Fruit fly (Drosophila melanogaster) whole organism, prepupa: ENCODE data around the gene CG14082.
A peak's percentile ranks its signal among the peaks of the same experiment; 100 is the strongest.

Source experiments
- Blimp-1 ChIP-seq: fragments of 200-800 bp; sonication (Bioruptor generic); optimal IDR thresholded peaks from 3 replicates; lab custom pipeline; 2017; ENCODE audit warnings: missing biosample characterization, missing genetic modification characterization, mild to moderate bottlenecking, moderate library complexity, missing genetic modification reagents
- CG10631 ChIP-seq: fragments of 200-800 bp; sonication (Bioruptor generic); optimal IDR thresholded peaks from 2 replicates; lab custom pipeline; 2016; ENCODE audit warnings: missing biosample characterization, missing genetic modification characterization
- CG10669 ChIP-seq: fragments of 200-800 bp; sonication (Bioruptor generic); optimal IDR thresholded peaks from 3 replicates; lab custom pipeline; 2018; ENCODE audit warnings: missing biosample characterization, mild to moderate bottlenecking, missing genetic modification characterization, moderate library complexity
- CG11762 ChIP-seq: fragments of 200-800 bp; sonication (Bioruptor generic); optimal IDR thresholded peaks from 3 replicates; lab custom pipeline; 2016; ENCODE audit warnings: missing biosample characterization, missing genetic modification characterization; ENCODE audit not compliant: insufficient read depth
- CG11902 ChIP-seq: fragments of 200-800 bp; sonication (Bioruptor generic); optimal IDR thresholded peaks from 3 replicates; lab custom pipeline; 2016; ENCODE audit warnings: missing biosample characterization, missing genetic modification characterization
- CG15336 ChIP-seq: fragments of 200-800 bp; sonication (Bioruptor generic); IDR thresholded peaks from 2 replicates; pipeline ENCODE4 v1.3.6; 2022; ENCODE audit warnings: missing biosample characterization, missing genetic modification characterization
- CG1621 ChIP-seq: fragments of 200-800 bp; sonication (Bioruptor generic); optimal IDR thresholded peaks from 3 replicates; lab custom pipeline; 2018; ENCODE audit warnings: missing biosample characterization, mild to moderate bottlenecking, missing genetic modification characterization
- CG16779 ChIP-seq: fragments of 200-800 bp; sonication (Bioruptor generic); optimal IDR thresholded peaks from 3 replicates; lab custom pipeline; 2017; ENCODE audit warnings: missing biosample characterization, mild to moderate bottlenecking, missing genetic modification characterization
- CG3032 ChIP-seq: fragments of 200-800 bp; optimal IDR thresholded peaks from 2 replicates; lab custom pipeline; 2019; ENCODE audit warnings: missing biosample characterization, mild to moderate bottlenecking, missing genetic modification characterization, moderate library complexity
- CG31627 ChIP-seq: fragments of 200-800 bp; sonication (Bioruptor generic); optimal IDR thresholded peaks from 3 replicates; lab custom pipeline; 2016; ENCODE audit warnings: missing biosample characterization, missing genetic modification characterization
- CG3919 ChIP-seq: fragments of 200-800 bp; sonication (Bioruptor generic); optimal IDR thresholded peaks from 3 replicates; lab custom pipeline; 2016; ENCODE audit warnings: missing biosample characterization, missing genetic modification characterization
- CG6163 ChIP-seq: fragments of 200-800 bp; sonication (Bioruptor generic); IDR thresholded peaks from 3 replicates; pipeline ENCODE4 v1.3.6; 2022; ENCODE audit warnings: missing biosample characterization, missing genetic modification characterization
- CG6276 ChIP-seq: fragments of 200-800 bp; sonication (Bioruptor generic); optimal IDR thresholded peaks from 2 replicates; lab custom pipeline; 2017; ENCODE audit warnings: missing biosample characterization, mild to moderate bottlenecking, missing genetic modification characterization
- CG6792 ChIP-seq: fragments of 200-800 bp; sonication (Bioruptor generic); optimal IDR thresholded peaks from 3 replicates; lab custom pipeline; 2016; ENCODE audit warnings: missing biosample characterization, missing genetic modification characterization
- CG6808 ChIP-seq: fragments of 200-800 bp; sonication (Bioruptor generic); optimal IDR thresholded peaks from 3 replicates; lab custom pipeline; 2017; ENCODE audit warnings: missing biosample characterization, missing genetic modification characterization, mild to moderate bottlenecking, moderate library complexity, missing genetic modification reagents
- CG7368 ChIP-seq: fragments of 200-800 bp; sonication (Bioruptor generic); optimal IDR thresholded peaks from 3 replicates; lab custom pipeline; 2016; ENCODE audit warnings: missing biosample characterization, missing genetic modification characterization
- CG8119 ChIP-seq: fragments of 200-800 bp; sonication (Bioruptor generic); IDR thresholded peaks from 3 replicates; pipeline ENCODE4 v1.3.6; 2022; ENCODE audit warnings: missing biosample characterization, missing genetic modification characterization
- CG8319 ChIP-seq: fragments of 200-800 bp; sonication (Bioruptor generic); optimal IDR thresholded peaks from 3 replicates; lab custom pipeline; 2016; ENCODE audit warnings: missing biosample characterization, missing genetic modification characterization
- CG8632 ChIP-seq: fragments of 200-800 bp; sonication (Bioruptor generic); optimal IDR thresholded peaks from 3 replicates; lab custom pipeline; 2016; ENCODE audit warnings: missing biosample characterization, missing genetic modification characterization
- CG9139 ChIP-seq: fragments of 200-800 bp; sonication (Bioruptor generic); optimal IDR thresholded peaks from 3 replicates; lab custom pipeline; 2017; ENCODE audit warnings: missing biosample characterization, mild to moderate bottlenecking, missing genetic modification characterization
- Eip78C ChIP-seq: fragments of 200-800 bp; sonication (Bioruptor generic); peaks from one replicate; lab custom pipeline; 2016; ENCODE audit warnings: missing biosample characterization, missing genetic modification characterization
- Eip93F ChIP-seq: fragments of 200-800 bp; sonication (Bioruptor generic); optimal IDR thresholded peaks from 2 replicates; lab custom pipeline; 2016; ENCODE audit warnings: missing biosample characterization, mild to moderate bottlenecking, missing genetic modification characterization
- Hr4 ChIP-seq: fragments of 200-800 bp; sonication (Bioruptor generic); optimal IDR thresholded peaks from 3 replicates; lab custom pipeline; 2016; ENCODE audit warnings: missing biosample characterization, missing genetic modification characterization
- Lpt ChIP-seq: fragments of 200-800 bp; sonication (Bioruptor generic); optimal IDR thresholded peaks from 3 replicates; lab custom pipeline; 2016; ENCODE audit warnings: missing biosample characterization, missing genetic modification characterization
- Sox102F ChIP-seq: fragments of 200-800 bp; sonication (Bioruptor generic); optimal IDR thresholded peaks from 2 replicates; lab custom pipeline; 2016; ENCODE audit warnings: missing biosample characterization, mild to moderate bottlenecking, missing genetic modification characterization
- achi ChIP-seq: fragments of 200-800 bp; sonication (Bioruptor generic); optimal IDR thresholded peaks from 3 replicates; lab custom pipeline; 2016; ENCODE audit warnings: missing biosample characterization, missing genetic modification characterization
- acj6 ChIP-seq: fragments of 200-800 bp; sonication (Bioruptor generic); optimal IDR thresholded peaks from 3 replicates; lab custom pipeline; 2016; ENCODE audit warnings: missing biosample characterization, missing genetic modification characterization
- cyc ChIP-seq: fragments of 200-800 bp; sonication (Bioruptor generic); optimal IDR thresholded peaks from 3 replicates; lab custom pipeline; 2016; ENCODE audit warnings: missing biosample characterization, missing genetic modification characterization
- dac ChIP-seq: fragments of 200-800 bp; sonication (Bioruptor generic); optimal IDR thresholded peaks from 2 replicates; lab custom pipeline; 2017; ENCODE audit warnings: missing biosample characterization, mild to moderate bottlenecking, missing genetic modification characterization
- dsx ChIP-seq: fragments of 200-800 bp; optimal IDR thresholded peaks from 3 replicates; lab custom pipeline; 2019; ENCODE audit warnings: missing biosample characterization, mild to moderate bottlenecking, missing genetic modification characterization, moderate library complexity; ENCODE audit not compliant: poor library complexity, severe bottlenecking
- eg ChIP-seq: fragments of 200-800 bp; sonication (Bioruptor generic); IDR thresholded peaks from 3 replicates; pipeline ENCODE4 v1.3.6; 2022; ENCODE audit warnings: missing biosample characterization, missing genetic modification characterization
- pdm3 ChIP-seq: fragments of 200-800 bp; sonication (Bioruptor generic); optimal IDR thresholded peaks from 3 replicates; lab custom pipeline; 2016; ENCODE audit warnings: missing biosample characterization, missing genetic modification characterization
- salr ChIP-seq, 2 experiments: fragments of 200-800 bp; sonication (Bioruptor generic); optimal IDR thresholded peaks; 3 replicates each; lab custom pipeline; 2016 to 2018; ENCODE audit warnings: missing biosample characterization in 2 of 2, missing genetic modification characterization in 2 of 2, mild to moderate bottlenecking in 1 of 2
- ss ChIP-seq, 2 experiments: fragments of 200-800 bp; sonication (Bioruptor generic); optimal IDR thresholded peaks; 2 replicates in 1 of 2; 3 replicates in 1 of 2; lab custom pipeline; 2017 to 2018; ENCODE audit warnings: mild to moderate bottlenecking in 2 of 2, missing biosample characterization in 2 of 2, missing genetic modification characterization in 2 of 2, moderate library complexity in 1 of 2
- svp ChIP-seq: fragments of 200-800 bp; sonication (Bioruptor generic); peaks from one replicate; lab custom pipeline; 2016; ENCODE audit warnings: missing biosample characterization, missing genetic modification characterization
- topi ChIP-seq: fragments of 200-800 bp; sonication (Bioruptor generic); optimal IDR thresholded peaks from 3 replicates; lab custom pipeline; 2016; ENCODE audit warnings: missing biosample characterization, missing genetic modification characterization
- vri ChIP-seq: fragments of 200-800 bp; sonication (Bioruptor generic); optimal IDR thresholded peaks from 3 replicates; lab custom pipeline; 2016; ENCODE audit warnings: missing biosample characterization, mild to moderate bottlenecking, missing genetic modification characterization

Gene CG14082

DNA sequence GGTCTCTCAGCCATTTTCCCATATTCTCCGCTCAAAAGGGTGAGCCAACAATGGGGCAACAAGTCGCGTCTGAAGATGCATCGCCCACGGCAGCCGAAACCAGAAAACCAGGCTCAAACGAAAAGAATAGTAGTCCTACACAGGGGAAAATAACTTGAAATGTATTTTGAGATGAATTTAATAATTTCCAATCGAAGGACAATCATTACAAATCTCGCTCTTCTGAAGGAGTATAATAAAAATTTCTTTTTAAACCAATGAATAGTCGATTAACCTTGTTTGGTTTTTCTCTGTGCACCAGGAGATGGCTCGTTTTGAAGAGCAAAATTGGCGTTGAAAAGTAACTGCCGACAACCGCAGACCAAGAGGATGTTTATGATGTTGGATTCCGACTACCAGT is 21.1 kb upstream of the CG14082 start (continued):
- TF ChIP-seq eg, result peak; percentile 84
- peak; percentile 83 for TF ChIP-seq CG11762
- peak; percentile 85 for TF ChIP-seq cyc (GFP tag; lab: Kevin White, UChicago)
- peak; percentile 74 for TF ChIP-seq CG9139 (GFP tag; lab: Kevin White, UChicago)
- TF ChIP-seq CG1621 (tag; lab: Kevin White, UChicago), result peak; percentile 90
- peak; percentile 25 for TF ChIP-seq dac (GFP tag; lab: Kevin White, UChicago)
- peak; percentile 80 for TF ChIP-seq CG15336 (GFP tag; lab: Robert Waterston, UW)
- peak; percentile 76 to 81 for TF ChIP-seq salr (GFP tag; optimal IDR thresholded peaks at IDR 0.05; lab: Kevin White, UChicago)
- TF ChIP-seq CG8119, result peak; percentile 82
- peak; percentile 96 for TF ChIP-seq CG6163
- TF ChIP-seq CG10631, result peak; percentile 93
- TF ChIP-seq acj6 (GFP tag; lab: Kevin White, UChicago), result peak; percentile 94
- TF ChIP-seq CG7368 (GFP tag; lab: Kevin White, UChicago), result peak; percentile 79
- peak; percentile 90 for TF ChIP-seq CG10669 (GFP tag; lab: Kevin White, UChicago)
- peak; percentile 91 for TF ChIP-seq CG6808 (GFP tag; lab: Kevin White, UChicago)
- peak; percentile 89 for TF ChIP-seq Sox102F (GFP tag; lab: Kevin White, UChicago)
- TF ChIP-seq CG16779, result peak; percentile 81
- peak; percentile 93 for TF ChIP-seq CG3919 (GFP tag; lab: Kevin White, UChicago)
- TF ChIP-seq CG6792 (GFP tag; lab: Kevin White, UChicago), result peak; percentile 90
- peak; percentile 76 for TF ChIP-seq CG11902 (GFP tag; lab: Kevin White, UChicago)
- TF ChIP-seq ss (GFP tag; optimal IDR thresholded peaks at IDR 0.05; lab: Kevin White, UChicago), result peak; percentile 85 to 88

DNA sequence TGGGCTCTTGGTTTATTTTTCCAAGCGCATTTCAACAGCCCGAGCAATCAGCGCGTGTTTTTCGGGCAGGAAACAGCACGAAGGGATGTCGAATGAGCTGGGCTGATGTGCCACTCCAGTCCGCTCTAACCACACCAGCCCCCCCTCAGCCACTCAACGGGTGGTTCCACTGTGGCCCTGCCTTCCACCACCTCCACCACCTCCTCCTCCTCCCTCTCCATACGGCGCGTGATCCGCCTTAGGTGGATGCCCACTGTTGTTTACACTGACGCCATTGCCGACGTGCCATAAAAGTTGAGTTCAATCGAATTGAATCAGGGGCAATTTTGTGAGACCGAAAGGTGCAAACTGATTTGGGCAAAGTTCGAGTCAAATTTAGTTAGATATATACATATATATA is 19.6 kb upstream of the CG14082 start:
- TF ChIP-seq CG3032 (tag; lab: Kevin White, UChicago), result no peak
- no peak for TF ChIP-seq dsx (GFP tag; lab: Kevin White, UChicago)
- no peak for TF ChIP-seq Eip78C (GFP tag; lab: Kevin White, UChicago)
- no peak for TF ChIP-seq CG8632 (GFP tag; lab: Kevin White, UChicago)
- TF ChIP-seq Blimp-1 (GFP tag; lab: Kevin White, UChicago), result no peak
- no peak for TF ChIP-seq pdm3
- TF ChIP-seq, all 60 proteins: peak for 0

DNA sequence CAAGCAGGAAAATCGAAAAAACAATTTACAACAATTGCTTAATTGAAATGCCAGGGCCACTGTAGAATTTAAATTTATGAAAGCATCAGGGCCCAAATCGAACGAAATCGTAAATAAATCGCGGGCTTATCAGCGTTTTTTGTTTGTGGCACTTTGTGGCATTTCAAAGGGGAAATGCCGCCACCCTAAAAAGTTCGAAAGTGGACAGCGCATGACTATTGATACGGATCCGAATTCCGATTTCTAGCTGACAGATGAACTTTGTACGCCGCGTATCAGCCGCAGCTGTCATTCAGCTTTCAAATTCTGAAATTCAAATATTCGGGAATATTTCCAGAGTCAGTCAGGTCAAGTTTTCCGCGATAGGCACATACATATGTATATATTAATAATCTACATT is 17.5 kb upstream of the CG14082 start:
- TF ChIP-seq svp, result peak; percentile 94
- TF ChIP-seq achi (GFP tag; lab: Kevin White, UChicago), result no peak
- TF ChIP-seq vri (GFP tag; lab: Kevin White, UChicago), result peak; percentile 16

- no peak for TF ChIP-seq CG8319 (GFP tag; lab: Kevin White, UChicago)
- no peak for TF ChIP-seq svp
- TF ChIP-seq CG6276 (GFP tag; lab: Kevin White, UChicago), result no peak
- TF ChIP-seq CG10631, result no peak
- TF ChIP-seq CG7368 (GFP tag; lab: Kevin White, UChicago), result no peak
- no peak for TF ChIP-seq CG6792 (GFP tag; lab: Kevin White, UChicago)
- TF ChIP-seq cyc (GFP tag; lab: Kevin White, UChicago), result no peak
- TF ChIP-seq acj6 (GFP tag; lab: Kevin White, UChicago), result no peak
- no peak for TF ChIP-seq Hr4 (GFP tag; lab: Kevin White, UChicago)
- TF ChIP-seq CG8632 (GFP tag; lab: Kevin White, UChicago), result no peak
- no peak for TF ChIP-seq dac (GFP tag; lab: Kevin White, UChicago)
- no peak for TF ChIP-seq Eip93F (GFP tag; lab: Kevin White, UChicago)
- TF ChIP-seq Lpt, result no peak
- TF ChIP-seq CG31627 (GFP tag; lab: Kevin White, UChicago), result no peak
- TF ChIP-seq topi (GFP tag; lab: Kevin White, UChicago), result no peak
- no peak for TF ChIP-seq CG3032 (tag; lab: Kevin White, UChicago)
Observed at dm6 chr3L:19155111-19155510, 16.3 kb upstream of the CG14082 start.
